Worm (Caenorhabditis elegans): ENCODE results near the gene pas-6.

Gene pas-6

ce11 chrV:5558590-5558989 is 25.6 kb downstream of the pas-6 start, which contains the start of gene glb-5:
Gene glb-5, plus strand, starts transcription at chrV:5558890.
- no peak for TF ChIP-seq bed-3 (GFP tag; optimal IDR thresholded peaks at IDR 0.05)
- no peak for TF ChIP-seq nhr-2 (tag; optimal IDR thresholded peaks at IDR 0.05)
- TF ChIP-seq lin-32 (GFP tag; optimal IDR thresholded peaks at IDR 0.05) = no peak
- no peak for TF ChIP-seq ceh-39 (tag; optimal IDR thresholded peaks at IDR 0.05)
- no peak for TF ChIP-seq nhr-12 (tag; optimal IDR thresholded peaks at IDR 0.05)
- TF ChIP-seq tbx-8 (GFP tag; optimal IDR thresholded peaks at IDR 0.05) = no peak
- no peak for TF ChIP-seq elt-3 (tag; optimal IDR thresholded peaks at IDR 0.05)
- TF ChIP-seq lsy-2 (tag; optimal IDR thresholded peaks at IDR 0.05) = no peak
- TF ChIP-seq mls-2 (tag; optimal IDR thresholded peaks at IDR 0.05) = no peak
- no peak for TF ChIP-seq ham-2 (GFP tag; optimal IDR thresholded peaks at IDR 0.05)
- TF ChIP-seq cnd-1 (tag; optimal IDR thresholded peaks at IDR 0.05) = no peak
- no peak for TF ChIP-seq unc-39 (tag; optimal IDR thresholded peaks at IDR 0.05)
- TF ChIP-seq elt-1 (tag; optimal IDR thresholded peaks at IDR 0.05; ENCODE audit: borderline replicate concordance, insufficient read depth) = no peak
- no peak for TF ChIP-seq ceh-83 (GFP tag; optimal IDR thresholded peaks at IDR 0.05)
- no peak for TF ChIP-seq pha-4 (tag; optimal IDR thresholded peaks at IDR 0.05)
- TF ChIP-seq unc-120 (tag; optimal IDR thresholded peaks at IDR 0.05; ENCODE audit: poor library complexity, severe bottlenecking) = no peak
- TF ChIP-seq sptf-1 (tag; optimal IDR thresholded peaks at IDR 0.05) = no peak
- no peak for TF ChIP-seq nhr-237 (tag; optimal IDR thresholded peaks at IDR 0.05)

- TF ChIP-seq zip-8 (tag; optimal IDR thresholded peaks at IDR 0.05) (peak; percentile 75), unc-39 (tag; optimal IDR thresholded peaks at IDR 0.05) (no peak)
Measured at ce11 chrV:5548497-5548896, 35.6 kb downstream of the pas-6 start.

ce11 chrV:5548051-5548450 is 36.1 kb downstream of the pas-6 start, which contains the start of gene ugt-48:
Gene ugt-48, minus strand, starts transcription at chrV:5548062.
- TF ChIP-seq nhr-237 (tag; optimal IDR thresholded peaks at IDR 0.05) (no peak), bed-3 (GFP tag; optimal IDR thresholded peaks at IDR 0.05) (no peak), elt-1 (tag; optimal IDR thresholded peaks at IDR 0.05; ENCODE audit: borderline replicate concordance, insufficient read depth) (no peak), unc-120 (tag; optimal IDR thresholded peaks at IDR 0.05; ENCODE audit: poor library complexity, severe bottlenecking) (no peak), nhr-28 (tag; optimal IDR thresholded peaks at IDR 0.05) (no peak), M03D4.4 (tag; optimal IDR thresholded peaks at IDR 0.05) (no peak), ceh-39 (tag; optimal IDR thresholded peaks at IDR 0.05) (no peak), ztf-11 (tag; optimal IDR thresholded peaks at IDR 0.05) (no peak), mab-5 (tag; optimal IDR thresholded peaks at IDR 0.05) (no peak), sem-2 (GFP tag; optimal IDR thresholded peaks at IDR 0.05) (no peak), lsy-2 (tag; optimal IDR thresholded peaks at IDR 0.05) (no peak)

ce11 chrV:5538500-5538899 is 45.6 kb downstream of the pas-6 start, which contains the start of gene cft-1:
Gene cft-1, plus strand, starts transcription at chrV:5538800.
- no peak for TF ChIP-seq nhr-237 (tag; optimal IDR thresholded peaks at IDR 0.05)

- no peak for TF ChIP-seq cnd-1 (tag; optimal IDR thresholded peaks at IDR 0.05)
- no peak for TF ChIP-seq ztf-11 (tag; optimal IDR thresholded peaks at IDR 0.05)
- TF ChIP-seq nhr-76 (tag; optimal IDR thresholded peaks at IDR 0.05) = no peak
- TF ChIP-seq unc-62 (GFP tag; optimal IDR thresholded peaks at IDR 0.05) = no peak
- no peak for TF ChIP-seq mls-2 (tag; optimal IDR thresholded peaks at IDR 0.05)
- TF ChIP-seq lin-32 (GFP tag; optimal IDR thresholded peaks at IDR 0.05) = no peak
- TF ChIP-seq mep-1 (tag; optimal IDR thresholded peaks at IDR 0.05) = no peak
- TF ChIP-seq nhr-28 (tag; optimal IDR thresholded peaks at IDR 0.05) = no peak
- TF ChIP-seq tbx-8 (GFP tag; optimal IDR thresholded peaks at IDR 0.05) = no peak
- TF ChIP-seq nhr-2 (tag; optimal IDR thresholded peaks at IDR 0.05) = no peak
Measured at ce11 chrV:5536240-5536811, 47.8 kb downstream of the pas-6 start, which contains the start of the genes cox-16 and syp-2. Gene cox-16, minus strand, starts transcription at chrV:5536243. Gene syp-2, plus strand, starts transcription at chrV:5536487.

ce11 chrV:5535774-5536173 is 48.4 kb downstream of the pas-6 start, which contains the start of gene C24G6.8:
Gene C24G6.8, minus strand, starts transcription at chrV:5535874.
- TF ChIP-seq snpc-4 (tag; optimal IDR thresholded peaks at IDR 0.05) = no peak
- no peak for TF ChIP-seq nhr-12 (tag; optimal IDR thresholded peaks at IDR 0.05)
- no peak for TF ChIP-seq hlh-1 (tag; optimal IDR thresholded peaks at IDR 0.05)
- no peak for TF ChIP-seq mep-1 (tag; optimal IDR thresholded peaks at IDR 0.05)
- no peak for TF ChIP-seq nhr-76 (tag; optimal IDR thresholded peaks at IDR 0.05)

Measured in whole organism, mixed stage, embryonic.